Worm (Caenorhabditis elegans): Measurements from ENCODE around the gene F56D6.21.

The F56D6.21 gene

DNA sequence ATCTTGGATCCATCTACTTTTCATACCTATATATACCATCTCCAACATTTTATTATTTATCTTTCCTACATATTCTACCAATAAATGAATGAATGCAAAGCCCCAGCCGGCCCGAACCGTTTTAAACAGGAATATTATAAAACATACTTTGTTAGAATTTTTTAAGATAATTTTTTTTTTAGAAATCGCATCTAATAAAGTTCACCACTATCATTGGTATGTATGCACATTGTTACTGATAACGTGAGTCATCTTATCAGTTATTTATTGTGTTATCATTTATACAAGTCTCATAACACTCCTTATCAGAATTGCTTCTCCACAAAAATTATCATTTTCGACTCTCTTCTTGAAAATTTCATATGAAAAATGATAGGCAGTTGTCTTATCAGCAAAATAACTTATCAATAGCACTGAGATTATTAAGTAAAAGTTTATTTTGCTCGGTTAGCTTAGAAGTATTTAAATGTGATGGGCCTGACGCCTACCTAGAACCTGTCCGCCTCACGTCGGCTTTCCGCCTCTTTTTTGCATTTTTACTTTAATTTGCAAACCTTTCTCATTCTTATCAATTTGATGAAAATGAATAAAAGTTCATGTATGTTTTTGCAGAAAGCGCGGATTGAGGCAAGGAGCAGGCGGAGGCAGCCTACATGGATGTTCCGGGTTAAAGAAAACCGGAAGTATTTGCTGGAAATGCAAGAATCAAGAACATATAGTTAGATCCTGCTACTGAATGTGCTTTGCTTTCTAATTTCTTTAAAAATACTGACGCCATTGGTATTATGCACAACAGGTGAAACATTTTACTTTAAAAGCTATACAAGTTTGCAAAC is 4.8 kb upstream of the F56D6.21 start, which contains the start of gene srz-62:
Gene srz-62, plus strand, starts transcription at position 786 of the 836 bp plus-strand sequence.
- no peak for TF ChIP-seq nfyb-1 (GFP tag; IDR thresholded peaks at IDR 0.05)
- no peak for TF ChIP-seq B0035.1 (tag; optimal IDR thresholded peaks at IDR 0.05)
- TF ChIP-seq ekl-4 (GFP tag; IDR thresholded peaks at IDR 0.05) = no peak
- TF ChIP-seq atf-7 (tag; optimal IDR thresholded peaks at IDR 0.05) = peak; percentile 82
- peak in 1 of 2 experiments; percentile 48 for TF ChIP-seq let-607 (tag; optimal IDR thresholded peaks at IDR 0.05)
- no peak for TF ChIP-seq die-1 (tag; optimal IDR thresholded peaks at IDR 0.05)
- TF ChIP-seq unc-62 (GFP tag; optimal IDR thresholded peaks at IDR 0.05) = peak; percentile 88
- TF ChIP-seq Y56A3A.18 (GFP tag; IDR thresholded peaks at IDR 0.05) = peak; percentile 44; the same call in 1 of the 2 replicates
- peak; percentile 17 for TF ChIP-seq tbp1 (GFP tag; optimal IDR thresholded peaks at IDR 0.05)
- no peak for TF ChIP-seq F33H1.4 (GFP tag; IDR thresholded peaks at IDR 0.05)
- peak; percentile 82 for TF ChIP-seq ztf-22 (GFP tag; optimal IDR thresholded peaks at IDR 0.05)
- TF ChIP-seq ets-4 (GFP tag; optimal IDR thresholded peaks at IDR 0.05) = peak; percentile 89
- no peak for TF ChIP-seq nhr-179 (tag; optimal IDR thresholded peaks at IDR 0.05)
- TF ChIP-seq tlf-1 (GFP tag; optimal IDR thresholded peaks at IDR 0.05) = peak; percentile 50
- peak; percentile 95 for TF ChIP-seq nhr-80 (tag; optimal IDR thresholded peaks at IDR 0.05)
- no peak for TF ChIP-seq mxl-1 (tag; optimal IDR thresholded peaks at IDR 0.05)

DNA sequence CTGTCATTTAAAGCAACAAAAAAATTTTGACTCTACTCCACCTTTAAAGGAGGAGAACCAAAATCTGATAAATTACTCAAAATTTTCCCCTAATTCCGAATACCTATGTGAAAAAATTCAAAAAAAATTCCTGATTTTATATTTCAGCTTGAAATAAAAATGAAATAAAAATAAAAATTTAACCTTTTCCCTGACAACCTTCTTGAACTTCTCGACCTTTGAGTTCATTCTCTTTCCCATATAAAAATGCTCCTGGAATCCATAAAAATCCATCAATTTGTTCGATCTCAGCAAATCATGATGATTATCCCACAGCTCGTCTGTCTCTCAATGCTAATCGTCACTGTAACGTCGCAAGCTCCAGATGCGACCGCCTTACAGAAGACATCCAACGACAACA is 1.8 kb upstream of the F56D6.21 start, which contains the start of gene F56D6.6:
Gene F56D6.6, plus strand, starts transcription at position 301 of the 400 bp plus-strand sequence.
- TF ChIP-seq F10E7.11 (tag; optimal IDR thresholded peaks at IDR 0.05) (no peak), fkh-3 (tag; optimal IDR thresholded peaks at IDR 0.05) (no peak), ama-1 (optimal IDR thresholded peaks at IDR 0.05) (no peak), ama-1 (GFP tag; optimal IDR thresholded peaks at IDR 0.05) (no peak), ztf-3 (GFP tag; optimal IDR thresholded peaks at IDR 0.05) (no peak), nhr-90 (tag; optimal IDR thresholded peaks at IDR 0.05) (no peak), snpc-4 (GFP tag; optimal IDR thresholded peaks at IDR 0.05) (no peak), snpc-4 (tag; optimal IDR thresholded peaks at IDR 0.05) (no peak), madf-6 (GFP tag; IDR thresholded peaks at IDR 0.05) (no peak), Y79H2A.3 (GFP tag; conservative IDR thresholded peaks at IDR 0.05) (no peak), nhr-80 (tag; optimal IDR thresholded peaks at IDR 0.05) (no peak), dpl-1 (GFP tag; optimal IDR thresholded peaks at IDR 0.05) (no peak), ekl-4 (GFP tag; IDR thresholded peaks at IDR 0.05) (no peak), nhr-120 (GFP tag; IDR thresholded peaks at IDR 0.05) (no peak), F49E8.2 (tag; optimal IDR thresholded peaks at IDR 0.05; ENCODE audit: insufficient read depth) (no peak), lsy-27 (tag; optimal IDR thresholded peaks at IDR 0.05; ENCODE audit: borderline replicate concordance, insufficient read depth) (no peak), nfyb-1 (GFP tag; IDR thresholded peaks at IDR 0.05) (no peak), B0019.2 (GFP tag; conservative IDR thresholded peaks at IDR 0.05) (no peak), rpc-1 (optimal IDR thresholded peaks at IDR 0.05) (no peak), rpc-1 (tag; optimal IDR thresholded peaks at IDR 0.05) (no peak), sdz-38 (tag; optimal IDR thresholded peaks at IDR 0.05) (no peak), pbrm-1 (GFP tag; IDR thresholded peaks at IDR 0.05) (no peak)

DNA sequence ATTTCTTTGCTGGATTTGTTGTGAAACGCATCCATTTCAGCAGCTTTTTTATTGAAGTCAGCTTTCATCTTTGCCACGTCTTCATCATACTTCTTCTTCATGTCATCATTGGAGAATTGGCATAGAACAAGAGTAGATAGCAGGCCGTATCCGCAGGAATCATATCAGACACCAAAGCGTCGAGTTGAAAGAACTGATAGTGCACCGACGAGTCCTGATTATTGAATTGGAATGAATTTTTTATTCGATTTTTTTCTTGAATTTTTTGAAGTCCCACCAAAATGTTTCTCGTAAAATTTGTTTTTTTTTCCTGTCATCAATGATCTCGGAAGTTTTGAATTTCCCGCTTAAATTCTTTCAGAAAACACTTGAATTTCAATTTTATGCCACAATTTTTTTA is 1.7 kb downstream of the F56D6.21 start, which contains the start of gene F56D6.11:
Gene F56D6.11, minus strand, starts transcription at position 101 of the 400 bp plus-strand sequence.
- TF ChIP-seq ama-1 (optimal IDR thresholded peaks at IDR 0.05) (no peak), ama-1 (GFP tag; optimal IDR thresholded peaks at IDR 0.05) (no peak), lag-1 (GFP tag; IDR thresholded peaks at IDR 0.05) (no peak), ceh-79 (tag; optimal IDR thresholded peaks at IDR 0.05) (no peak)
